Fruit fly (Drosophila melanogaster) whole organism, pupa: Measurements from ENCODE around the gene PolD1.

Experiments used
- CG10348 ChIP-seq: fragments of 200-800 bp; sonication (Bioruptor generic); IDR thresholded peaks from 2 replicates; pipeline ENCODE4 v1.3.6; 2022; ENCODE audit warnings: missing biosample characterization, missing genetic modification characterization
- CG12605 ChIP-seq: fragments of 200-800 bp; sonication (Bioruptor generic); IDR thresholded peaks from 2 replicates; pipeline ENCODE4 v1.3.6; 2022; ENCODE audit warnings: missing biosample characterization, missing genetic modification characterization
- CG13204 ChIP-seq: fragments of 200-800 bp; sonication (Bioruptor generic); optimal IDR thresholded peaks from 2 replicates; lab custom pipeline; 2018; ENCODE audit warnings: missing biosample characterization, mild to moderate bottlenecking, missing genetic modification characterization, moderate library complexity
- CG14655 ChIP-seq: fragments of 200-800 bp; sonication (Bioruptor generic); optimal IDR thresholded peaks from 3 replicates; lab custom pipeline; 2017; ENCODE audit warnings: mild to moderate bottlenecking, missing biosample characterization, missing genetic modification reagents, missing genetic modification characterization
- CG15710 ChIP-seq: fragments of 200-800 bp; sonication (Bioruptor generic); optimal IDR thresholded peaks from 2 replicates; lab custom pipeline; 2018; ENCODE audit warnings: missing biosample characterization, mild to moderate bottlenecking, missing genetic modification characterization, moderate library complexity
- CG17806 ChIP-seq: fragments of 200-800 bp; sonication (Bioruptor generic); optimal IDR thresholded peaks from 2 replicates; lab custom pipeline; 2018; ENCODE audit warnings: missing biosample characterization, mild to moderate bottlenecking, missing genetic modification characterization, moderate library complexity
- CG32121 ChIP-seq: fragments of 200-800 bp; sonication (Bioruptor generic); IDR thresholded peaks from 2 replicates; pipeline ENCODE4 v1.3.6; 2022; ENCODE audit warnings: missing biosample characterization, missing genetic modification characterization
- CG34367 ChIP-seq: fragments of 200-800 bp; sonication (Bioruptor generic); optimal IDR thresholded peaks from 2 replicates; lab custom pipeline; 2018; ENCODE audit warnings: missing biosample characterization, mild to moderate bottlenecking, missing genetic modification characterization
- CG4496 ChIP-seq: fragments of 200-800 bp; sonication (Bioruptor generic); IDR thresholded peaks from 3 replicates; pipeline ENCODE4 v1.3.6; 2022; ENCODE audit warnings: missing biosample characterization, missing genetic modification characterization
- CG8159 ChIP-seq: fragments of 200-800 bp; sonication (Bioruptor generic); optimal IDR thresholded peaks from 3 replicates; lab custom pipeline; 2018; ENCODE audit warnings: missing biosample characterization, mild to moderate bottlenecking, missing genetic modification characterization, moderate library complexity
- CG8301 ChIP-seq: fragments of 200-800 bp; sonication (Bioruptor generic); optimal IDR thresholded peaks from 2 replicates; lab custom pipeline; 2018; ENCODE audit warnings: missing biosample characterization, mild to moderate bottlenecking, missing genetic modification characterization
- CG9948 ChIP-seq: fragments of 200-800 bp; sonication (Bioruptor generic); optimal IDR thresholded peaks from 2 replicates; lab custom pipeline; 2018; ENCODE audit warnings: missing biosample characterization, mild to moderate bottlenecking, missing genetic modification characterization, moderate library complexity
- D1 ChIP-seq: fragments of 200-800 bp; sonication (Bioruptor generic); optimal IDR thresholded peaks from 2 replicates; lab custom pipeline; 2018; ENCODE audit warnings: missing biosample characterization, mild to moderate bottlenecking, missing genetic modification characterization, moderate library complexity
- EcR ChIP-seq: fragments of 200-800 bp; sonication (Bioruptor generic); optimal IDR thresholded peaks from 3 replicates; lab custom pipeline; 2019; ENCODE audit warnings: missing biosample characterization, missing genetic modification characterization, mild to moderate bottlenecking, moderate library complexity, missing genetic modification reagents
- Ets98B ChIP-seq: fragments of 200-800 bp; sonication (Bioruptor generic); IDR thresholded peaks from 2 replicates; pipeline ENCODE4 v1.3.6; 2022; ENCODE audit warnings: missing biosample characterization, missing genetic modification characterization
- Pif1A ChIP-seq: fragments of 200-800 bp; sonication (Bioruptor generic); optimal IDR thresholded peaks from 3 replicates; lab custom pipeline; 2016; ENCODE audit warnings: missing biosample characterization, missing genetic modification characterization
- Pif1B ChIP-seq: fragments of 200-800 bp; sonication (Bioruptor generic); optimal IDR thresholded peaks from 3 replicates; lab custom pipeline; 2016; ENCODE audit warnings: missing biosample characterization, missing genetic modification characterization
- Snoo ChIP-seq: fragments of 200-800 bp; sonication (Bioruptor generic); optimal IDR thresholded peaks from 3 replicates; lab custom pipeline; 2017; ENCODE audit warnings: missing biosample characterization, mild to moderate bottlenecking, missing genetic modification characterization, inconsistent platforms
- fd96Ca ChIP-seq: fragments of 200-800 bp; sonication (Bioruptor generic); IDR thresholded peaks from 3 replicates; pipeline ENCODE4 v1.3.6; 2022; ENCODE audit warnings: missing biosample characterization, missing genetic modification characterization
- gl ChIP-seq: fragments of 200-800 bp; sonication (Bioruptor generic); optimal IDR thresholded peaks from 2 replicates; lab custom pipeline; 2018; ENCODE audit warnings: missing biosample characterization, mild to moderate bottlenecking, missing genetic modification characterization
- rn ChIP-seq: fragments of 200-800 bp; sonication (Bioruptor generic); IDR thresholded peaks from 2 replicates; pipeline ENCODE4 v1.3.6; 2022; ENCODE audit warnings: missing biosample characterization, missing genetic modification characterization

Gene PolD1

DNA sequence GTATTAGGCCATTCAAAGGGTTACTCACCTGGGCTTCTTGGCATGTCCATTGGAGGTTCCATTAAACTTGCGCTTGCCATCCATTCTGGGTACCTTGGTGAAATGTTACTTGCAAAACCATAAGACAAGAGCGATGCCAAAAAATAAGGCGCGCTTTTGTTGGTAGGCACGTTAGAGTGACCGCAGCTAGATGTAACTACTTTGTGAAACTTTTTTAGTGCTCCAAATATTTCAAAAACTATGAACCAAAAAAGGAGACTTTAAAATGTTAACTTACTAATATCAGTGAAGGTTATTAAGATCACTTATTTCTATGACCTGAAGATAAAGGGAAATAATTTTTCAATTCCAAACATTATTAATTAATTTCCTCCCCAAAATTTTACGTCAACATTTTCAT lies at the start of gene PolD1:
PolD1 (minus strand) TSS at position 181 of the 400 bp plus-strand sequence.
- no peak for TF ChIP-seq Snoo (tag; lab: Kevin White, UChicago)
- no peak for TF ChIP-seq fd96Ca
- TF ChIP-seq CG8301: no peak

DNA sequence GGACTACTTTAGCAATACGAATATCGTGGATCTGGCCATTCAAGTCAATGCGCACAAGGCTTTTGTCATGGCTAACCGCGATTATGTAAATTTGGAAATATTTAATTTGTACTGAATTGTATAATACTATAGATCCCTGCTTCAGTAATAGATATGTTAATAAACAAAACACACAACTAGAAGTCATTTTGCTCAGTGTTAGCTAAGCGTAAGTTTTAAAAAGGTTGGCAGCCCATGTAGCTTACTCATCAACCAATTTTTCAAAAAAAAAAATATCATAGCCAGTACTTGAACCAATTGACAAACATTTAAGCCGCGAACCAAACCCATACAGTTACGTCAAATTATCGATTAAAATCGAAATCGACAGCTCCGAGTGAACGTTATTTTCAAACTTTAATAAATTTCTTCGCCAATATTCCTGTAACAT lies 49.4 kb upstream of the PolD1 start:
- TF ChIP-seq CG15710 (tag; lab: Kevin White, UChicago) (peak; percentile 65), CG10348 (GFP tag; lab: Robert Waterston, UW) (no peak), CG17806 (tag; lab: Kevin White, UChicago) (peak; percentile 70), CG9948 (tag; lab: Kevin White, UChicago) (peak; percentile 62), D1 (tag; lab: Kevin White, UChicago) (peak; percentile 61), Ets98B (GFP tag; lab: Robert Waterston, UW) (peak; percentile 90), CG13204 (GFP tag; lab: Kevin White, UChicago) (peak; percentile 8), CG8159 (tag; lab: Kevin White, UChicago) (peak; percentile 70), rn (GFP tag; lab: Robert Waterston, UW) (peak; percentile 57; the same call in 1 of the 2 replicates), gl (peak; percentile 59), Pif1A (peak; percentile 82), CG32121 (peak; percentile 70), EcR (GFP tag; lab: Kevin White, UChicago) (no peak), CG14655 (peak; percentile 76), CG12605 (GFP tag; lab: Robert Waterston, UW) (peak; percentile 86), CG4496 (GFP tag; lab: Robert Waterston, UW) (peak; percentile 90), CG34367 (tag; lab: Kevin White, UChicago) (peak; percentile 65), Pif1B (GFP tag; lab: Kevin White, UChicago) (peak; percentile 49), fd96Ca (peak; percentile 80), Snoo (tag; lab: Kevin White, UChicago) (peak; percentile 75), CG8301 (peak; percentile 80)

DNA sequence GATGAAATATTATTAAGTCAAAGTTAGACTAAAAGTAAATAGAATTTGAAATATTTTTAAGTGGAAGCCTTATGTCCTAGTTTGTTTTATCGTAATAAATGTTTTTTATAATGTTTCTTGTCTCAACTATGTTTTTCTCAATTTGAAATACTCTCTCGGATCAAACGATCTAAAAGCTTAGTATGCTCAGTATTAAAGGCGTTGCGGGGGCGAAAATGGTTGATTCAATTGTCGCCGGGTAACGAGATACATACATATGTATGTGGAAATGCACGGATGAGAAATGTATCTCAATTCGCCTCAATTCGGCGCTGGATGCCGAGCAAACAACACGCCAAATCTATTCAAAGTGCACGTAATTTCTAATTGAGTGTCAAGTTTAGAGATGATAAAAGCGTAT lies 47.6 kb upstream of the PolD1 start, which contains the start of gene CG5895:
CG5895 (plus strand) TSS at position 301 of the 400 bp plus-strand sequence.
- TF ChIP-seq CG10348 (GFP tag; lab: Robert Waterston, UW): no peak
- no peak for TF ChIP-seq CG13204 (GFP tag; lab: Kevin White, UChicago)

DNA sequence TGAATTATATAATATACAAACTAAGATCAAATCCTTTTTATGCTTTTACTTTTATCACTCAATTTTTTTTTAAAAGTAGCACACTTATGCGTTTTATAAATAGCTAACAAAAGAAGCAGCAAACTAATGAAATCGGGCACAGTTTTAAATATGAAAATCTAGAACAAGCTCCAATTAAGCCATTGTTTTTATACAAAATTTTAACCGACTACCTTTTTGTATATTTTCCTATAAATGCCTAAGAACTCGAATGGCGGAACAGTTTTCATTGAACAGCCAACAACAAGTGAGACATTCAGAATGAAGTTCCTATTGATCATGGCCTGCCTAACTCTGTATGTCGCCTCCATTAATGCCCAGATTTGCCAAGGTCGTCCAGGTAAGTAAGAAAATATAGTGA lies 46.6 kb upstream of the PolD1 start, which contains the start of gene CG42538:
CG42538 (plus strand) TSS at position 301 of the 400 bp plus-strand sequence.
- TF ChIP-seq CG13204 (GFP tag; lab: Kevin White, UChicago) (no peak), CG12605 (GFP tag; lab: Robert Waterston, UW) (no peak), CG32121 (no peak), CG4496 (GFP tag; lab: Robert Waterston, UW) (no peak), CG8159 (tag; lab: Kevin White, UChicago) (no peak), CG8301 (no peak), D1 (tag; lab: Kevin White, UChicago) (no peak), gl (no peak), CG17806 (tag; lab: Kevin White, UChicago) (no peak)

DNA sequence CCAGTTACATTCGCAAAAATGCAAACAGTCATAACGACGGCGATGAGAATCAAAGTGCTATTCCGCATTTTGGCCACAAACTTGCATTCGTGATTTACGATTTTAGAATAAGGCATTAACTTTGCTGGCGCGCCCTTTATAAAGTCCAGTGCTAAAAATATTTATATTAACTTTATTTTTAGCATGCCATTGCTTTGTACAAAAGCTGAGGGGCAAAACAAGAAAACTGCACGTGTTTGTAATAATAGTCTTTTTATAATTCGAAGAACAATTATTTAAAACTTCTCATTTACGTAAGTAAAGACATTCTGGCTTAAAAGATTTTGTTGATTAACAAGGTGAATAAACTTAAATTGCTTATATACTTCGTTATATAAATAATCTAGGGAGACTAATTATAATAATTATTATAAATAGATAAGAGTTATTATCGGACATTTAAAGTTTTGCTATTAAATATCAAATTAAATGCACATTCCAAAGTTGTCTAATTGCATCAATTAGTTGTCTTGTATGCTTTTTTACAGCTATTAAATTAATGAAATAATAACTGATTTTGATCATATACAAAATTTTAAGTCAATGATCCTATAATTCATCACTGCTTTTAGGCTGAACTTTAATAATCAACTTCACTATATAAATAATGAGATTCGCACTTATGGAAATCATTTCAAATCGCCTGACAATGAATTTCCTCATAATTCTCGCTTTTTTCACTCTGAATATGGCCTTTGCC lies 45.6 kb upstream of the PolD1 start, which contains the start of the genes CG42717 and CG42716:
CG42717 (minus strand) TSS at position 101 of the 739 bp plus-strand sequence.
CG42716 (plus strand) TSS at position 689 of the 739 bp plus-strand sequence.
- TF ChIP-seq Pif1A (no peak), CG9948 (tag; lab: Kevin White, UChicago) (no peak), Pif1B (GFP tag; lab: Kevin White, UChicago) (no peak), CG34367 (tag; lab: Kevin White, UChicago) (no peak), CG15710 (tag; lab: Kevin White, UChicago) (no peak), EcR (GFP tag; lab: Kevin White, UChicago) (no peak), CG12605 (GFP tag; lab: Robert Waterston, UW) (no peak), CG14655 (no peak), CG4496 (GFP tag; lab: Robert Waterston, UW) (no peak), CG10348 (GFP tag; lab: Robert Waterston, UW) (no peak), Snoo (tag; lab: Kevin White, UChicago) (no peak), D1 (tag; lab: Kevin White, UChicago) (no peak), CG13204 (GFP tag; lab: Kevin White, UChicago) (no peak), CG8159 (tag; lab: Kevin White, UChicago) (no peak), gl (no peak)

DNA sequence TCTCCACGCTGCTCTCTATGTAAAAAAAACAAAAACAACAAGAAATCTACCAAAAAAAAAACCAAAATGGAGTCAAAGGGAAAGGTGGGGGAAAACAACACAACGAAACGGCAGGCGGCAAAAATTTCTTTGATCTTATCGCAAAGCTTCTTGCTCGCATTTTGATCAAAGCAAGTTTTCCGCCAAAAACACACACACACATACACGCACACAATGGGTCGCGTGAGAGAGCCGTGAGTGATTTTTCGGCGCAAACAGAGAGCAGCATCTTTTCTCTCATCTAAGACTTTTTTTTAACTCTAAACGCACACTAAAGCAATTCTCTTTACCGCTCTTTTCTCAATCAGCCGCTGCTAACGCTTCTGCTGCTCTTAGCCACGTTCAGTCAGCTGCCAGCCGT lies 41.3 kb upstream of the PolD1 start:
- no peak for TF ChIP-seq CG8159 (tag; lab: Kevin White, UChicago)
- no peak for TF ChIP-seq CG8301
- no peak for TF ChIP-seq EcR (GFP tag; lab: Kevin White, UChicago)
- TF ChIP-seq CG4496 (GFP tag; lab: Robert Waterston, UW): no peak
- no peak for TF ChIP-seq Pif1B (GFP tag; lab: Kevin White, UChicago)
- TF ChIP-seq CG17806 (tag; lab: Kevin White, UChicago): no peak
- no peak for TF ChIP-seq CG34367 (tag; lab: Kevin White, UChicago)
- TF ChIP-seq CG14655: no peak
- no peak for TF ChIP-seq rn (GFP tag; lab: Robert Waterston, UW)
- no peak for TF ChIP-seq gl
